Fruit fly (Drosophila melanogaster): Measurements from ENCODE around the gene beta-Spec.

Gene beta-Spec

DNA sequence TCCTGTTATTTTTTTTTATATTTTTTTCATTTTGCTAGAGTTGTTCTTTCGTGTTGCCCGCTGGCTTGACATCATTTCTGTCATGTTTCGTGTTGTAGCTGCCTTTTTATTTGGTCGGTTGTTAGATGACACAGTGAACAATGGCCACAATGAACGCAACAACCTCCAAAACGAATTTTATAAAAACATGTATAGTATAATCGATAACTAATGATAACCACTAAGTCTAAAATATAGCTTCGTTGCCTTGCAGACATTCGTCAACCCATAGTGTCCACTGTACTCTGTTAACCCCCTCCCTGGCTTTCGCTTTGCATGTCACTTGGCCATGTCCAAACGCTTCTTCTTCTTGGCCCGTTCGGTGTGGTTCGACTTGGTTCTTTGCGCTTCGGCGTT is 56.6 kb downstream of the beta-Spec start (continued):
- TF ChIP-seq CG3065 (GFP tag; optimal IDR thresholded peaks at IDR 0.05) (no peak), CG1603 (tag; optimal IDR thresholded peaks at IDR 0.05) (peak; percentile 86), CG9797 (GFP tag; optimal IDR thresholded peaks at IDR 0.05) (no peak), schlank (tag; optimal IDR thresholded peaks at IDR 0.05) (no peak), Rx (GFP tag; IDR thresholded peaks at IDR 0.05) (peak; percentile 78), CG18476 (GFP tag; optimal IDR thresholded peaks at IDR 0.05) (no peak), jing (GFP tag; optimal IDR thresholded peaks at IDR 0.05) (peak; percentile 37), CG9437 (GFP tag; optimal IDR thresholded peaks at IDR 0.05) (peak; percentile 52), vnd (GFP tag; IDR thresholded peaks at IDR 0.05; ENCODE audit: partially characterized antibody) (no peak), Taf1 (GFP tag; IDR thresholded peaks at IDR 0.05) (peak; percentile 78), unpg (GFP tag; optimal IDR thresholded peaks at IDR 0.05) (peak; percentile 71), BtbVII (GFP tag; optimal IDR thresholded peaks at IDR 0.05) (no peak), Tbp (GFP tag; optimal IDR thresholded peaks at IDR 0.05) (no peak), Oaz (GFP tag; IDR thresholded peaks at IDR 0.05) (peak; percentile 64), CG10565 (GFP tag; optimal IDR thresholded peaks at IDR 0.05) (no peak), CHES-1-like (GFP tag; optimal IDR thresholded peaks at IDR 0.05) (peak; percentile 58), repo (GFP tag; optimal IDR thresholded peaks at IDR 0.05) (peak; percentile 60), ranshi (GFP tag; IDR thresholded peaks at IDR 0.05) (peak; percentile 83), CG18599 (GFP tag; optimal IDR thresholded peaks at IDR 0.05) (peak; percentile 76), MTF-1 (GFP tag; optimal IDR thresholded peaks at IDR 0.05; ENCODE audit: borderline replicate concordance) (peak; percentile 51), exex (tag; optimal IDR thresholded peaks at IDR 0.05) (no peak), CG34422 (GFP tag; IDR thresholded peaks at IDR 0.05) (peak; percentile 84), Neu2 (GFP tag; optimal IDR thresholded peaks at IDR 0.05; ENCODE audit: borderline replicate concordance) (peak; percentile 4), CG10274 (GFP tag; optimal IDR thresholded peaks at IDR 0.05) (no peak), E2f1 (GFP tag; IDR thresholded peaks at IDR 0.05) (peak; percentile 88), mld (GFP tag; IDR thresholded peaks at IDR 0.05; ENCODE audit: partially characterized antibody) (no peak), grn (GFP tag; optimal IDR thresholded peaks at IDR 0.05) (no peak), CG12219 (GFP tag; optimal IDR thresholded peaks at IDR 0.05) (peak; percentile 70), CG30431 (GFP tag; optimal IDR thresholded peaks at IDR 0.05) (no peak), CG6175 (GFP tag; IDR thresholded peaks at IDR 0.05) (peak; percentile 32; the same call in 1 of the 3 replicates), CG8388 (GFP tag; optimal IDR thresholded peaks at IDR 0.05) (peak; percentile 45), Ravus (GFP tag; IDR thresholded peaks at IDR 0.05) (peak; percentile 58), CG7963 (GFP tag; IDR thresholded peaks at IDR 0.05; ENCODE audit: partially characterized antibody) (no peak), CG6654 (GFP tag; optimal IDR thresholded peaks at IDR 0.05) (peak; percentile 36), CG6765 (GFP tag; optimal IDR thresholded peaks at IDR 0.05) (no peak), dimm (GFP tag; IDR thresholded peaks at IDR 0.05) (peak; percentile 67; the same call in 1 of the 2 replicates), chinmo (GFP tag; IDR thresholded peaks at IDR 0.05; ENCODE audit: partially characterized antibody) (no peak), CG9609 (GFP tag; optimal IDR thresholded peaks at IDR 0.05) (peak; percentile 61), Dll (GFP tag; IDR thresholded peaks at IDR 0.05; ENCODE audit: partially characterized antibody) (no peak), CG3726 (GFP tag; IDR thresholded peaks at IDR 0.05) (peak; percentile 83), abd-A (tag; optimal IDR thresholded peaks at IDR 0.05) (no peak), NC2β (GFP tag; optimal IDR thresholded peaks at IDR 0.05) (peak; percentile 59), gcm (GFP tag; optimal IDR thresholded peaks at IDR 0.05) (no peak), sna (GFP tag; IDR thresholded peaks at IDR 0.05; ENCODE audit: partially characterized antibody) (no peak), luna (GFP tag; optimal IDR thresholded peaks at IDR 0.05) (no peak), CG8478 (optimal IDR thresholded peaks at IDR 0.05) (no peak), Hr39 (optimal IDR thresholded peaks at IDR 0.05) (no peak), crc (GFP tag; optimal IDR thresholded peaks at IDR 0.05) (peak; percentile 48), bab2 (GFP tag; optimal IDR thresholded peaks at IDR 0.05) (peak; percentile 71), slbo (GFP tag; IDR thresholded peaks at IDR 0.05) (peak; percentile 88), CG8089 (GFP tag; optimal IDR thresholded peaks at IDR 0.05) (peak; percentile 64), tio (GFP tag; optimal IDR thresholded peaks at IDR 0.05) (no peak)
